Fruit fly (Drosophila melanogaster): ENCODE results near the gene msi.
A peak's percentile ranks its signal among the peaks of the same experiment; 100 is the strongest.

msi gene

dm6 chr3R:25589168-25589567 lies 73.2 kb downstream of the msi start (continued):
- TF ChIP-seq fd3F (GFP tag; optimal IDR thresholded peaks at IDR 0.05), result no peak
- no peak for TF ChIP-seq az2 (GFP tag; optimal IDR thresholded peaks at IDR 0.05)
- TF ChIP-seq CG11247 (GFP tag; IDR thresholded peaks at IDR 0.05), result no peak
- no peak for TF ChIP-seq Scr (GFP tag; IDR thresholded peaks at IDR 0.05; ENCODE audit: partially characterized antibody)
- TF ChIP-seq wor (GFP tag; IDR thresholded peaks at IDR 0.05), result no peak
- TF ChIP-seq dysf (GFP tag; IDR thresholded peaks at IDR 0.05), result no peak
- no peak for TF ChIP-seq Spps (tag; optimal IDR thresholded peaks at IDR 0.05)
- TF ChIP-seq unc-4 (GFP tag; IDR thresholded peaks at IDR 0.05; ENCODE audit: partially characterized antibody), result no peak
- TF ChIP-seq Sox102F (GFP tag; optimal IDR thresholded peaks at IDR 0.05), result no peak
- TF ChIP-seq CG6689 (GFP tag; IDR thresholded peaks at IDR 0.05), result no peak
- TF ChIP-seq Aef1 (GFP tag; IDR thresholded peaks at IDR 0.05), result no peak
- TF ChIP-seq Dad (GFP tag; optimal IDR thresholded peaks at IDR 0.05), result no peak
- no peak for TF ChIP-seq nmo (GFP tag; optimal IDR thresholded peaks at IDR 0.05)
- no peak for TF ChIP-seq Fer1 (GFP tag; optimal IDR thresholded peaks at IDR 0.05)
- TF ChIP-seq cwo (GFP tag; optimal IDR thresholded peaks at IDR 0.05), result no peak
- TF ChIP-seq Sox100B (GFP tag; optimal IDR thresholded peaks at IDR 0.05), result no peak
- TF ChIP-seq CG8478 (optimal IDR thresholded peaks at IDR 0.05), result no peak
- no peak for TF ChIP-seq shn (GFP tag; optimal IDR thresholded peaks at IDR 0.05)
- no peak for TF ChIP-seq CG1603 (tag; optimal IDR thresholded peaks at IDR 0.05)
- no peak for TF ChIP-seq CG4282 (GFP tag; optimal IDR thresholded peaks at IDR 0.05)
- TF ChIP-seq ash1 (GFP tag; optimal IDR thresholded peaks at IDR 0.05), result no peak
- no peak for TF ChIP-seq Optix (GFP tag; IDR thresholded peaks at IDR 0.05)
- no peak for TF ChIP-seq prd (optimal IDR thresholded peaks at IDR 0.05)
- TF ChIP-seq prd (GFP tag; IDR thresholded peaks at IDR 0.05), result no peak
- no peak for TF ChIP-seq lov (optimal IDR thresholded peaks at IDR 0.05)
- no peak for TF ChIP-seq lov (GFP tag; IDR thresholded peaks at IDR 0.05)
- peak; percentile 82 for TF ChIP-seq abd-A (tag; optimal IDR thresholded peaks at IDR 0.05)
- no peak for TF ChIP-seq Xrp1 (GFP tag; IDR thresholded peaks at IDR 0.05)
- no peak for TF ChIP-seq danr (GFP tag; IDR thresholded peaks at IDR 0.05)
- TF ChIP-seq D (optimal IDR thresholded peaks at IDR 0.05), result no peak
- no peak for TF ChIP-seq D (GFP tag; optimal IDR thresholded peaks at IDR 0.05)
- no peak for TF ChIP-seq en (GFP tag; optimal IDR thresholded peaks at IDR 0.05)
- TF ChIP-seq CG34422 (GFP tag; IDR thresholded peaks at IDR 0.05), result no peak
- no peak for TF ChIP-seq Eip74EF (GFP tag; optimal IDR thresholded peaks at IDR 0.05)
- no peak for TF ChIP-seq nau (GFP tag; optimal IDR thresholded peaks at IDR 0.05)
- TF ChIP-seq D19B (GFP tag; optimal IDR thresholded peaks at IDR 0.05), result no peak
- TF ChIP-seq gfzf (GFP tag; optimal IDR thresholded peaks at IDR 0.05), result no peak
- TF ChIP-seq da (GFP tag; optimal IDR thresholded peaks at IDR 0.05), result no peak
- no peak for TF ChIP-seq Max (GFP tag; optimal IDR thresholded peaks at IDR 0.05)
- no peak for TF ChIP-seq Meics (GFP tag; optimal IDR thresholded peaks at IDR 0.05)
- TF ChIP-seq CG5180 (GFP tag; optimal IDR thresholded peaks at IDR 0.05), result no peak
- TF ChIP-seq CG8388 (GFP tag; optimal IDR thresholded peaks at IDR 0.05), result no peak
- TF ChIP-seq Ets97D (GFP tag; optimal IDR thresholded peaks at IDR 0.05), result no peak
- no peak for TF ChIP-seq CG15601 (tag; optimal IDR thresholded peaks at IDR 0.05)
- TF ChIP-seq jigr1 (GFP tag; IDR thresholded peaks at IDR 0.05), result no peak
- no peak for TF ChIP-seq z (GFP tag; IDR thresholded peaks at IDR 0.05)
- no peak for TF ChIP-seq Dek (tag; optimal IDR thresholded peaks at IDR 0.05)
- TF ChIP-seq al (GFP tag; IDR thresholded peaks at IDR 0.05), result no peak
- TF ChIP-seq CG12071 (GFP tag; optimal IDR thresholded peaks at IDR 0.05), result peak; percentile 1
- no peak for TF ChIP-seq vfl (GFP tag; optimal IDR thresholded peaks at IDR 0.05)
- peak; percentile 44 for TF ChIP-seq Ets65A (GFP tag)
- no peak for TF ChIP-seq zen (tag; optimal IDR thresholded peaks at IDR 0.05)
- TF ChIP-seq trem (tag; optimal IDR thresholded peaks at IDR 0.05), result no peak
